Worm (Caenorhabditis elegans): ENCODE data around the gene C44B12.9.

Gene C44B12.9

ce11 chrIV:1054736-1055135 is 49.7 kb downstream of the C44B12.9 start, which contains the start of gene dcap-1:
Gene dcap-1, minus strand, starts transcription at chrIV:1054794.
- TF ChIP-seq lin-1 (GFP tag; IDR thresholded peaks at IDR 0.05) (no peak), aha-1 (tag) (peak; percentile 23), mes-2 (tag; optimal IDR thresholded peaks at IDR 0.05; ENCODE audit: poor library complexity, severe bottlenecking) (peak; percentile 42), fkh-10 (GFP tag; optimal IDR thresholded peaks at IDR 0.05) (no peak), R02D3.7 (tag; optimal IDR thresholded peaks at IDR 0.05) (peak; percentile 77), mep-1 (tag; optimal IDR thresholded peaks at IDR 0.05) (peak; percentile 18), nhr-76 (tag; optimal IDR thresholded peaks at IDR 0.05) (no peak), lin-39 (tag; optimal IDR thresholded peaks at IDR 0.05) (no peak), dpl-1 (GFP tag; optimal IDR thresholded peaks at IDR 0.05) (peak; percentile 30), daf-16 (GFP tag; optimal IDR thresholded peaks at IDR 0.05) (no peak), daf-16 (tag; optimal IDR thresholded peaks at IDR 0.05) (peak; percentile 23), lin-38 (GFP tag; IDR thresholded peaks at IDR 0.05) (peak; percentile 27; the same call in 1 of the 2 replicates), T20F7.1 (GFP tag; optimal IDR thresholded peaks at IDR 0.05) (peak; percentile 96), nhr-6 (tag; optimal IDR thresholded peaks at IDR 0.05) (no peak), lsy-2 (tag; optimal IDR thresholded peaks at IDR 0.05) (peak in 1 of 2 experiments; percentile 50), jun-1 (tag; optimal IDR thresholded peaks at IDR 0.05) (no peak), Y48G9A.11 (GFP tag; IDR thresholded peaks at IDR 0.05) (peak; percentile 99), hlh-30 (tag; optimal IDR thresholded peaks at IDR 0.05; ENCODE audit: insufficient read depth) (no peak)

ce11 chrIV:1053989-1054388 is 50.4 kb downstream of the C44B12.9 start:
- TF ChIP-seq nhr-41 (GFP tag; IDR thresholded peaks at IDR 0.05) (no peak), set-16 (GFP tag; IDR thresholded peaks at IDR 0.05) (peak; percentile 93)

Measured in whole organism, L4 larva.